Worm (Caenorhabditis elegans) whole organism, L4 larva: Measurements from ENCODE around the gene mxl-3.

Experiments used
- T20F7.1 ChIP-seq: fragments of 200-800 bp; sonication (Bioruptor generic); optimal IDR thresholded peaks from 2 replicates; lab custom pipeline; 2018; ENCODE audit warnings: mild to moderate bottlenecking, missing genetic modification characterization, missing compliant biosample characterization
- ZK337.2 ChIP-seq: fragments of 200-800 bp; sonication (Bioruptor generic); IDR thresholded peaks from 2 replicates; pipeline ENCODE4 v1.3.6; 2022; ENCODE audit warnings: missing genetic modification reagents, missing genetic modification characterization, missing compliant biosample characterization
- ZK546.5 ChIP-seq, 2 experiments: sonication (generic microtip); optimal IDR thresholded peaks; 2 replicates each; lab custom pipeline; 2017; ENCODE audit warnings: missing biosample characterization in 2 of 2, missing genetic modification characterization in 2 of 2
- aha-1 ChIP-seq: fragments of 150-350 bp; peaks from one replicate; lab custom pipeline; 2014; ENCODE audit warnings: missing biosample characterization, missing genetic modification characterization
- ama-1 ChIP-seq: fragments of 150-350 bp; optimal IDR thresholded peaks from 2 replicates; lab custom pipeline; 2014; ENCODE audit warnings: inconsistent platforms, mixed read lengths
- ceh-32 ChIP-seq: sonication (generic microtip); optimal IDR thresholded peaks from 2 replicates; lab custom pipeline; 2016; ENCODE audit warnings: mild to moderate bottlenecking, missing genetic modification characterization, missing compliant biosample characterization; ENCODE audit not compliant: poor library complexity
- daf-12 ChIP-seq: fragments of 150-350 bp; optimal IDR thresholded peaks from 2 replicates; lab custom pipeline; 2014; ENCODE audit warnings: missing biosample characterization, missing genetic modification reagents, missing genetic modification characterization
- daf-16 ChIP-seq, 3 experiments: sonication (generic microtip); optimal IDR thresholded peaks; 2 replicates each; lab custom pipeline; 2016 to 2017; ENCODE audit warnings: missing genetic modification characterization in 3 of 3, missing genetic modification reagents in 3 of 3, mild to moderate bottlenecking in 2 of 3, missing compliant biosample characterization in 2 of 3, missing biosample characterization in 1 of 3, moderate library complexity in 1 of 3
- dmd-6 ChIP-seq: fragments of 200-800 bp; sonication (Bioruptor generic); IDR thresholded peaks from 2 replicates; pipeline ENCODE4 v1.3.6; 2022; ENCODE audit warnings: missing genetic modification reagents, missing genetic modification characterization, missing compliant biosample characterization
- dpl-1 ChIP-seq: fragments of 150-350 bp; optimal IDR thresholded peaks from 2 replicates; lab custom pipeline; 2014; ENCODE audit warnings: missing biosample characterization, missing genetic modification reagents, missing genetic modification characterization
- duxl-1 ChIP-seq: sonication (generic microtip); optimal IDR thresholded peaks from 2 replicates; lab custom pipeline; 2016; ENCODE audit warnings: mild to moderate bottlenecking, missing genetic modification characterization, moderate library complexity, missing compliant biosample characterization; ENCODE audit not compliant: poor library complexity
- dve-1 ChIP-seq: sonication (generic microtip); optimal IDR thresholded peaks from 2 replicates; lab custom pipeline; 2017; ENCODE audit warnings: antibody characterized with exemption, mild to moderate bottlenecking, missing genetic modification characterization, missing compliant biosample characterization; ENCODE audit not compliant: insufficient read depth
- egl-27 ChIP-seq: sonication (generic microtip); optimal IDR thresholded peaks from 3 replicates; lab custom pipeline; 2017; ENCODE audit warnings: missing biosample characterization, missing genetic modification reagents, missing genetic modification characterization
- fkh-10 ChIP-seq: fragments of 150-350 bp; optimal IDR thresholded peaks from 2 replicates; lab custom pipeline; 2014; ENCODE audit warnings: missing biosample characterization, missing genetic modification reagents, missing genetic modification characterization
- hif-1 ChIP-seq, 2 experiments: sonication (generic microtip); optimal IDR thresholded peaks; 2 replicates each; lab custom pipeline; 2016 to 2017; ENCODE audit warnings: missing compliant biosample characterization in 2 of 2, missing genetic modification characterization in 2 of 2, missing genetic modification reagents in 2 of 2, missing genotype in 2 of 2, mild to moderate bottlenecking in 1 of 2
- hlh-11 ChIP-seq: fragments of 200-800 bp; sonication (Bioruptor generic); optimal IDR thresholded peaks from 2 replicates; lab custom pipeline; 2018; ENCODE audit warnings: mild to moderate bottlenecking, missing genetic modification characterization, missing compliant biosample characterization
- hlh-30 ChIP-seq: sonication (generic microtip); optimal IDR thresholded peaks from 2 replicates; lab custom pipeline; 2017; ENCODE audit warnings: antibody characterized with exemption, mild to moderate bottlenecking, missing genetic modification characterization, missing compliant biosample characterization; ENCODE audit not compliant: insufficient read depth
- jun-1 ChIP-seq: fragments of 150-350 bp; optimal IDR thresholded peaks from 2 replicates; lab custom pipeline; 2014; ENCODE audit warnings: missing biosample characterization, missing genetic modification reagents, missing genetic modification characterization
- lin-13 ChIP-seq: fragments of 150-350 bp; optimal IDR thresholded peaks from 2 replicates; lab custom pipeline; 2014; ENCODE audit warnings: missing biosample characterization, missing genetic modification reagents, missing genetic modification characterization
- lin-29 ChIP-seq: fragments of 200-800 bp; sonication (Bioruptor generic); IDR thresholded peaks from 2 replicates; pipeline ENCODE4 v1.3.6; 2022; ENCODE audit warnings: missing genetic modification reagents, missing genetic modification characterization, missing compliant biosample characterization
- lin-38 ChIP-seq: fragments of 200-800 bp; sonication (Bioruptor generic); IDR thresholded peaks from 2 replicates; pipeline ENCODE4 v1.3.6; 2022; ENCODE audit warnings: missing genetic modification reagents, missing genetic modification characterization, missing compliant biosample characterization
- madf-5 ChIP-seq, 2 experiments: fragments of 200-800 bp; sonication (Bioruptor generic); IDR thresholded peaks; 2 replicates each; pipeline ENCODE4 v1.3.6; 2022; ENCODE audit warnings: missing compliant biosample characterization in 2 of 2, missing genetic modification characterization in 2 of 2
- madf-9 ChIP-seq: fragments of 200-800 bp; sonication (Bioruptor generic); conservative IDR thresholded peaks from 2 replicates; pipeline ENCODE4 v1.3.6; 2022; ENCODE audit warnings: missing genetic modification reagents, missing genetic modification characterization, missing compliant biosample characterization
- mdl-1 ChIP-seq, 2 experiments: fragments of 150-350 bp in 1 of 2; sonication (generic microtip) in 1 of 2; optimal IDR thresholded peaks; 2 replicates each; lab custom pipeline; 2014 to 2017; ENCODE audit warnings: missing biosample characterization in 2 of 2, missing genetic modification characterization in 2 of 2
- mes-2 ChIP-seq: sonication (generic microtip); optimal IDR thresholded peaks from 2 replicates; lab custom pipeline; 2016; ENCODE audit warnings: missing genotype, mild to moderate bottlenecking, missing genetic modification characterization, missing compliant biosample characterization; ENCODE audit not compliant: poor library complexity, severe bottlenecking
- nhr-10 ChIP-seq: fragments of 150-350 bp; optimal IDR thresholded peaks from 2 replicates; lab custom pipeline; 2014; ENCODE audit warnings: missing biosample characterization, missing genetic modification characterization
- nhr-11 ChIP-seq: fragments of 150-350 bp; optimal IDR thresholded peaks from 2 replicates; lab custom pipeline; 2014; ENCODE audit warnings: missing biosample characterization, missing genetic modification characterization
- nhr-41 ChIP-seq: fragments of 200-800 bp; sonication (Bioruptor generic); IDR thresholded peaks from 2 replicates; pipeline ENCODE4 v1.3.6; 2022; ENCODE audit warnings: missing genetic modification reagents, missing genetic modification characterization, missing compliant biosample characterization
- nhr-6 ChIP-seq: fragments of 150-350 bp; optimal IDR thresholded peaks from 2 replicates; lab custom pipeline; 2014; ENCODE audit warnings: missing biosample characterization, missing genetic modification characterization
- nhr-77 ChIP-seq: fragments of 150-350 bp; optimal IDR thresholded peaks from 2 replicates; lab custom pipeline; 2014; ENCODE audit warnings: missing biosample characterization, missing genetic modification characterization
- pha-4 ChIP-seq, 2 experiments: fragments of 150-350 bp in 1 of 2; fragments of 200-800 bp in 1 of 2; sonication (Bioruptor generic) in 1 of 2; IDR thresholded peaks in 1 of 2; optimal IDR thresholded peaks in 1 of 2; 2 replicates each; pipeline versions ENCODE4 v1.3.6 to Lab custom; 2014 to 2022; ENCODE audit warnings: missing genetic modification characterization in 2 of 2, missing genetic modification reagents in 2 of 2, missing biosample characterization in 1 of 2, missing compliant biosample characterization in 1 of 2
- pqm-1 ChIP-seq: sonication (generic microtip); optimal IDR thresholded peaks from 2 replicates; lab custom pipeline; 2017; ENCODE audit warnings: missing biosample characterization, missing genetic modification characterization
- rbr-2 ChIP-seq: sonication (generic microtip); optimal IDR thresholded peaks from 2 replicates; lab custom pipeline; 2016; ENCODE audit warnings: missing genotype, missing genetic modification characterization, missing compliant biosample characterization
- saeg-2 ChIP-seq: fragments of 200-800 bp; sonication (Bioruptor generic); IDR thresholded peaks from 2 replicates; pipeline ENCODE4 v1.3.6; 2022; ENCODE audit warnings: missing genetic modification reagents, missing genetic modification characterization, missing compliant biosample characterization
- sdz-12 ChIP-seq: fragments of 200-800 bp; sonication (Bioruptor generic); optimal IDR thresholded peaks from 2 replicates; lab custom pipeline; 2018; ENCODE audit warnings: mild to moderate bottlenecking, missing genetic modification characterization, missing compliant biosample characterization
- set-16 ChIP-seq: fragments of 200-800 bp; sonication (Bioruptor generic); IDR thresholded peaks from 2 replicates; pipeline ENCODE4 v1.3.6; 2022; ENCODE audit warnings: missing genetic modification reagents, missing genetic modification characterization, missing compliant biosample characterization
- unc-62 ChIP-seq, 3 experiments: fragments of 150-350 bp in 1 of 3; sonication (generic microtip); optimal IDR thresholded peaks in 2 of 3; peaks in 1 of 3; 1 replicate in 1 of 3; 2 replicates in 2 of 3; lab custom pipeline; 2014 to 2017; ENCODE audit warnings: missing biosample characterization in 3 of 3, missing genetic modification characterization in 3 of 3, missing genetic modification reagents in 3 of 3, missing genotype in 1 of 3
- vab-7 ChIP-seq: fragments of 200-800 bp; sonication (Bioruptor generic); IDR thresholded peaks from 2 replicates; pipeline ENCODE4 v1.3.6; 2022; ENCODE audit warnings: missing genetic modification reagents, missing genetic modification characterization, missing compliant biosample characterization
- zag-1 ChIP-seq: fragments of 150-350 bp; optimal IDR thresholded peaks from 2 replicates; lab custom pipeline; 2014; ENCODE audit warnings: missing biosample characterization, missing genetic modification characterization
- zfp-2 ChIP-seq: sonication (generic microtip); optimal IDR thresholded peaks from 2 replicates; lab custom pipeline; 2016; ENCODE audit warnings: mild to moderate bottlenecking, missing genetic modification characterization, missing compliant biosample characterization
- zfp-3 ChIP-seq: fragments of 200-800 bp; sonication (Bioruptor generic); conservative IDR thresholded peaks from 2 replicates; pipeline ENCODE4 v1.3.6; 2022; ENCODE audit warnings: missing genetic modification reagents, missing genetic modification characterization, missing compliant biosample characterization
- zip-2 ChIP-seq: fragments of 150-350 bp; optimal IDR thresholded peaks from 2 replicates; lab custom pipeline; 2014; ENCODE audit warnings: missing biosample characterization, missing genetic modification characterization
- ztf-7 ChIP-seq: fragments of 150-350 bp; optimal IDR thresholded peaks from 2 replicates; lab custom pipeline; 2014; ENCODE audit warnings: missing biosample characterization, missing genetic modification characterization

mxl-3 gene

DNA sequence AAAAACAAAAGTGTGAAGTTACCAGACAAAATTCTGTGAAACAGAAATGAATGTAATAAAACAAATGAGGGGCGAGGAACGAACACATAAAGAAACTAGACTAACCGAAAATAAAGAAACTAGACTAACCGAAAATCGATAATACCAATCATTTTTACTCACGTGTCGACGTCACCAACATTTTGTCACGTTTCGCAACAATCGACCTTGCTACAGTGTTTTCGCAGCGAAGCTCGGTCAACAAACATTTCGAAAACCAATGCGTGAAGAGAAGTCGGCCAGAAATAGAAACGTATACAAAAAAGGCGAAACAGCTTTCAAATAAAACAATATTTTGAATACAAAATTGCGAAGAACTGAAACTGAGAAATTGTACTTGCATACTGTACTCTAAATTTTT, 16.4 kb upstream of the mxl-3 start:
- TF ChIP-seq dpl-1 (GFP tag; lab: Kevin White, UChicago) = no peak
- no peak for TF ChIP-seq nhr-6
- TF ChIP-seq mdl-1 (tag; optimal IDR thresholded peaks at IDR 0.05; lab: Kevin White, UChicago) = peak in 1 of 2 experiments; percentile 21
- no peak for TF ChIP-seq daf-16 (GFP tag; optimal IDR thresholded peaks at IDR 0.05; lab: Kevin White, UChicago)
- peak; percentile 47 for TF ChIP-seq daf-16 (tag; optimal IDR thresholded peaks at IDR 0.05; lab: Kevin White, UChicago)
- TF ChIP-seq pha-4 (GFP tag; IDR thresholded peaks at IDR 0.05; lab: Robert Waterston, UW) = no peak
- peak; percentile 23 for TF ChIP-seq pha-4 (tag; optimal IDR thresholded peaks at IDR 0.05; lab: Kevin White, UChicago)
- 0 out of 2 replicates have a peak, but pooled peaks have one; percentile 13 for TF ChIP-seq dmd-6 (GFP tag; lab: Robert Waterston, UW)
- peak; percentile 28 for TF ChIP-seq dve-1 (tag; lab: Kevin White, UChicago)
- TF ChIP-seq hlh-11 = peak; percentile 11
- TF ChIP-seq hlh-30 (tag; lab: Kevin White, UChicago) = peak; percentile 74

DNA sequence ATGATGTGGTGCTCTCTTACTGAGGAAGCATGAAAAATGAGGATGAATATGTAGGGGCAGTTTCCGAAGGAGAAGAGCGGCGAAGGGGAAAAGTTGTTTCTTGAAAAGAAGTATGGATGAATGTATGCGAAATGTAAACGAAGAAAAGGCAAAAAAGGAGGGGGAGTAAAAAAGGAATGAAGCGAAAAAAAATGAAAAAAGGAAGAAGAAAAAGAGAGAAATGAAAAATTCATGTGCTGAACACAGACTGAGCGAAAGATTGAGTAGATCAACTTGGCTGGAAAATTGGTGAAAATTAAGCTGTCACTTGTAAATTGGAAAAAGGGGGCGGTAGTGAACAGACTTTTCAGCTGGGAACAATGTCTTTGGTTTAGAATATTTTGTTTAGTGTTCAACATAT, 14.3 kb upstream of the mxl-3 start, which contains the start of gene C49F8.1:
Gene C49F8.1 (minus strand): TSS at position 101 of the 400 bp plus-strand sequence.
- TF ChIP-seq lin-38 (GFP tag; lab: Robert Waterston, UW) (no peak), fkh-10 (GFP tag; lab: Kevin White, UChicago) (peak; percentile 14), zfp-3 (no peak), ZK546.5 (tag; optimal IDR thresholded peaks at IDR 0.05; lab: Kevin White, UChicago) (no peak)

DNA sequence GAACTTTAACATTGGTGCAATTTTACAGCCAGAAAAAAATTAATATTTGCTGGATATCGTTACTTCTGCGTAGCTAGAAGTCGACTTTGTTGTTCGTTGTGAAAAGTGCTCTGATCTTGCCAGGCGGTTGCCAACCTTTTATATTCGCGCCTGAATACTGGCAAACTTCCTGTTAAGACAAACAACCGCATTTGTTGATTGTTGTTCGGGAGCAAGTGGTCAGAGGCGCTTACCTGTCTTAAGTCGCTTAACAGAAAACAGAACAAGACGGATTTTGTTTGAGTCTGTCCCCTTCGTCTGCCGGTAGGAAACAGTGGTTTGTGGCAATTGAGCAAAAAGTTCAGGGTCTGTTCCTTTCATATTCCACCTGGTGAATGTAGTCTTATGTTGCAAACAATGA, 11.9 kb upstream of the mxl-3 start, which contains the start of gene C49F8.15:
Gene C49F8.15 (minus strand): TSS at position 101 of the 400 bp plus-strand sequence.
- TF ChIP-seq nhr-41 (GFP tag; lab: Robert Waterston, UW) (no peak), hif-1 (tag; optimal IDR thresholded peaks at IDR 0.05; lab: Kevin White, UChicago) (no peak), ztf-7 (tag; lab: Kevin White, UChicago) (no peak), mdl-1 (tag; optimal IDR thresholded peaks at IDR 0.05; lab: Kevin White, UChicago) (no peak), mes-2 (tag; lab: Kevin White, UChicago) (no peak), rbr-2 (tag; lab: Kevin White, UChicago) (no peak), zip-2 (tag; lab: Kevin White, UChicago) (no peak), madf-5 (GFP tag; IDR thresholded peaks at IDR 0.05; lab: Robert Waterston, UW) (no peak), ama-1 (lab: Kevin White, UChicago) (no peak), pqm-1 (tag; lab: Kevin White, UChicago) (no peak), zag-1 (no peak), jun-1 (no peak), aha-1 (tag; lab: Kevin White, UChicago) (no peak), lin-13 (GFP tag; lab: Kevin White, UChicago) (no peak), sdz-12 (GFP tag; lab: Kevin White, UChicago) (no peak), daf-16 (GFP tag; optimal IDR thresholded peaks at IDR 0.05; lab: Kevin White, UChicago) (no peak), daf-16 (tag; optimal IDR thresholded peaks at IDR 0.05; lab: Kevin White, UChicago) (no peak), egl-27 (tag; lab: Kevin White, UChicago) (no peak), nhr-6 (no peak), madf-9 (GFP tag; lab: Robert Waterston, UW) (no peak)

DNA sequence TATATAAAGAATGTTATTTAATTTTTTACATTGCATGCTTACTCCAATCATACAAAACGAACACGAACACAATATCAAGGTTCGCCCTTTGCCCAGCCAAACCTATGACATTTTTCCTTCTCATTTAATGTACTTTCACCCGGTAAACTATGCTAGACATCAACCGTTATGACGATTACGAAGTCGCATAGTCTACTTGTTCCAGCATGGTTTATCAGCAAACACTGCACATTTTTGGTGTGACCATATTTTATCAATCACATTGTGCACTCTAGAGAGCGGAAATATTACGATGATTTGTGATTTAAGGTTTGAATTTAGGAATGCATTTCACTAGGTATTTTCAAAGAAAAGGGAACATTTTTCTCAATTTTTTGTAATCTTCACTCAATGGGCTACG, 10.0 kb upstream of the mxl-3 start:
- no peak for TF ChIP-seq nhr-11
- TF ChIP-seq mdl-1 (tag; optimal IDR thresholded peaks at IDR 0.05; lab: Kevin White, UChicago) = peak in 1 of 2 experiments; percentile 40
- TF ChIP-seq daf-12 (tag; lab: Kevin White, UChicago) = no peak
- no peak for TF ChIP-seq vab-7 (GFP tag; lab: Robert Waterston, UW)
- no peak for TF ChIP-seq saeg-2 (GFP tag; lab: Robert Waterston, UW)
- no peak for TF ChIP-seq ZK337.2 (GFP tag; lab: Robert Waterston, UW)
- TF ChIP-seq lin-29 (GFP tag; lab: Robert Waterston, UW) = no peak
- TF ChIP-seq T20F7.1 (GFP tag; lab: Kevin White, UChicago) = peak; percentile 47
- peak in 1 of 2 experiments; percentile 89 for TF ChIP-seq unc-62 (GFP tag; optimal IDR thresholded peaks at IDR 0.05 in 1 of 2; lab: Kevin White, UChicago)
- TF ChIP-seq unc-62 (tag; optimal IDR thresholded peaks at IDR 0.05; lab: Kevin White, UChicago) = no peak
- TF ChIP-seq set-16 (GFP tag; lab: Robert Waterston, UW) = no peak
- no peak for TF ChIP-seq ceh-32 (tag; lab: Kevin White, UChicago)
- no peak for TF ChIP-seq nhr-41 (GFP tag; lab: Robert Waterston, UW)
- TF ChIP-seq hif-1 (tag; optimal IDR thresholded peaks at IDR 0.05; lab: Kevin White, UChicago) = peak in 1 of 2 experiments; percentile 60
- peak; percentile 61 for TF ChIP-seq hlh-30 (tag; lab: Kevin White, UChicago)
- peak; percentile 11 for TF ChIP-seq nhr-77 (tag; lab: Kevin White, UChicago)
- no peak for TF ChIP-seq zfp-2
- no peak for TF ChIP-seq duxl-1 (tag; lab: Kevin White, UChicago)
- peak; percentile 4 for TF ChIP-seq nhr-10 (tag; lab: Kevin White, UChicago)
